Fruit fly (Drosophila melanogaster) whole organism, embryonic: Measurements from ENCODE around the gene Reck.

Experiments used
- Atf6 ChIP-seq: fragments of 200-800 bp; sonication (Bioruptor generic); IDR thresholded peaks from 2 replicates; pipeline ENCODE4 v1.3.6; 2022; ENCODE audit warnings: missing biosample characterization, missing genetic modification characterization
- B-H2 ChIP-seq: fragments of 200-800 bp; sonication (Bioruptor generic); optimal IDR thresholded peaks from 2 replicates; lab custom pipeline; 2018; ENCODE audit warnings: missing biosample characterization, mild to moderate bottlenecking, missing genetic modification characterization
- C15 ChIP-seq: fragments of 200-800 bp; sonication (Bioruptor generic); IDR thresholded peaks from 3 replicates; pipeline ENCODE4 v1.3.6; 2022; ENCODE audit warnings: missing biosample characterization, missing genetic modification characterization
- CG10147 ChIP-seq: fragments of 200-800 bp; sonication (Bioruptor generic); optimal IDR thresholded peaks from 2 replicates; lab custom pipeline; 2019; ENCODE audit warnings: missing biosample characterization, mild to moderate bottlenecking, missing genetic modification characterization, moderate library complexity
- CG10979 ChIP-seq: fragments of 200-800 bp; sonication (Bioruptor generic); optimal IDR thresholded peaks from 2 replicates; lab custom pipeline; 2018; ENCODE audit warnings: missing biosample characterization, mild to moderate bottlenecking, missing genetic modification characterization, moderate library complexity
- CG11093 ChIP-seq: fragments of 200-800 bp; sonication (Bioruptor generic); IDR thresholded peaks from 3 replicates; pipeline ENCODE4 v1.3.6; 2022; ENCODE audit warnings: missing biosample characterization, missing genetic modification characterization
- CG12942 ChIP-seq: fragments of 200-800 bp; sonication (Bioruptor generic); optimal IDR thresholded peaks from 3 replicates; lab custom pipeline; 2016; ENCODE audit warnings: missing biosample characterization, missing genetic modification characterization
- CG14710 ChIP-seq: fragments of 200-800 bp; sonication (Bioruptor generic); optimal IDR thresholded peaks from 3 replicates; lab custom pipeline; 2019; ENCODE audit warnings: missing biosample characterization, mild to moderate bottlenecking, missing genetic modification characterization, moderate library complexity
- CG16815 ChIP-seq: fragments of 200-800 bp; sonication (Bioruptor generic); optimal IDR thresholded peaks from 3 replicates; lab custom pipeline; 2017; ENCODE audit warnings: missing biosample characterization, mild to moderate bottlenecking, missing genetic modification characterization
- CG18476 ChIP-seq: fragments of 200-800 bp; sonication (Bioruptor generic); optimal IDR thresholded peaks from 2 replicates; lab custom pipeline; 2016; ENCODE audit warnings: missing biosample characterization, mild to moderate bottlenecking, missing genetic modification characterization
- CG2889 ChIP-seq: fragments of 200-800 bp; sonication (Bioruptor generic); IDR thresholded peaks from 3 replicates; pipeline ENCODE4 v1.3.6; 2022; ENCODE audit warnings: missing biosample characterization, missing genetic modification characterization
- CG3163 ChIP-seq: fragments of 200-800 bp; sonication (Bioruptor generic); optimal IDR thresholded peaks from 3 replicates; lab custom pipeline; 2016; ENCODE audit warnings: missing biosample characterization, missing genetic modification characterization
- CG33213 ChIP-seq: fragments of 200-800 bp; sonication (Bioruptor generic); optimal IDR thresholded peaks from 3 replicates; lab custom pipeline; 2016; ENCODE audit warnings: missing biosample characterization, missing genetic modification characterization
- CG4820 ChIP-seq: fragments of 200-800 bp; sonication (Bioruptor generic); optimal IDR thresholded peaks from 3 replicates; lab custom pipeline; 2016; ENCODE audit warnings: missing biosample characterization, missing genetic modification characterization
- CG6683 ChIP-seq: fragments of 200-800 bp; sonication (Bioruptor generic); optimal IDR thresholded peaks from 2 replicates; lab custom pipeline; 2017; ENCODE audit warnings: missing biosample characterization, mild to moderate bottlenecking, missing genetic modification characterization, missing genetic modification reagents
- CG6689 ChIP-seq: fragments of 200-800 bp; sonication (Bioruptor generic); IDR thresholded peaks from 2 replicates; pipeline ENCODE4 v1.3.6; 2022; ENCODE audit warnings: missing biosample characterization, missing genetic modification characterization
- CG7271 ChIP-seq: fragments of 200-800 bp; sonication (Bioruptor generic); optimal IDR thresholded peaks from 2 replicates; lab custom pipeline; 2018; ENCODE audit warnings: missing biosample characterization, mild to moderate bottlenecking, missing genetic modification characterization, moderate library complexity
- CG7357 ChIP-seq: fragments of 200-800 bp; sonication (Bioruptor generic); IDR thresholded peaks from 3 replicates; pipeline ENCODE4 v1.3.6; 2022; ENCODE audit warnings: missing biosample characterization, missing genetic modification characterization
- CG8359 ChIP-seq: fragments of 200-800 bp; sonication (Bioruptor generic); optimal IDR thresholded peaks from 2 replicates; lab custom pipeline; 2017; ENCODE audit warnings: missing biosample characterization, mild to moderate bottlenecking, missing genetic modification characterization, borderline replicate concordance
- CG9437 ChIP-seq: fragments of 200-800 bp; sonication (Bioruptor generic); optimal IDR thresholded peaks from 2 replicates; lab custom pipeline; 2018; ENCODE audit warnings: missing biosample characterization, mild to moderate bottlenecking, missing genetic modification characterization
- CG9797 ChIP-seq: fragments of 200-800 bp; sonication (Bioruptor generic); optimal IDR thresholded peaks from 3 replicates; lab custom pipeline; 2018; ENCODE audit warnings: missing biosample characterization, mild to moderate bottlenecking, missing genetic modification characterization
- CG9932 ChIP-seq: fragments of 200-800 bp; sonication (Bioruptor generic); IDR thresholded peaks from 2 replicates; pipeline ENCODE4 v1.3.6; 2022; ENCODE audit warnings: missing biosample characterization, missing genetic modification characterization
- CrebB ChIP-seq: fragments of 200-800 bp; sonication (Bioruptor generic); optimal IDR thresholded peaks from 3 replicates; lab custom pipeline; 2018; ENCODE audit warnings: missing biosample characterization, mild to moderate bottlenecking, missing genetic modification characterization
- Dbx ChIP-seq: fragments of 200-800 bp; sonication (Bioruptor generic); IDR thresholded peaks from 3 replicates; pipeline ENCODE4 v1.3.6; 2022; ENCODE audit warnings: missing biosample characterization, missing genetic modification characterization
- Dip2 ChIP-seq: fragments of 200-800 bp; sonication (Bioruptor generic); IDR thresholded peaks from 2 replicates; pipeline ENCODE4 v1.3.6; 2022; ENCODE audit warnings: missing biosample characterization, missing genetic modification characterization
- Elba2 ChIP-seq: fragments of 200-800 bp; sonication (Bioruptor generic); optimal IDR thresholded peaks from 3 replicates; lab custom pipeline; 2016; ENCODE audit warnings: missing biosample characterization, missing genetic modification characterization
- Ets97D ChIP-seq: fragments of 200-800 bp; sonication (Bioruptor generic); optimal IDR thresholded peaks from 3 replicates; lab custom pipeline; 2016; ENCODE audit warnings: missing biosample characterization, missing genetic modification characterization
- Med ChIP-seq: fragments of 200-800 bp; sonication (Bioruptor generic); peaks from one replicate; lab custom pipeline; 2016; ENCODE audit warnings: missing biosample characterization, missing genetic modification characterization, mild to moderate bottlenecking, inconsistent platforms, moderate library complexity
- NC2α ChIP-seq: fragments of 200-800 bp; sonication (Bioruptor generic); optimal IDR thresholded peaks from 2 replicates; lab custom pipeline; 2016; ENCODE audit warnings: missing biosample characterization, missing genetic modification characterization
- Neu2 ChIP-seq: fragments of 200-800 bp; sonication (Bioruptor generic); optimal IDR thresholded peaks from 3 replicates; lab custom pipeline; 2016; ENCODE audit warnings: missing biosample characterization, missing genetic modification characterization, borderline replicate concordance
- Nf-YB ChIP-seq: fragments of 200-800 bp; sonication (Bioruptor generic); optimal IDR thresholded peaks from 3 replicates; lab custom pipeline; 2019; ENCODE audit warnings: missing biosample characterization, mild to moderate bottlenecking, missing genetic modification characterization, moderate library complexity
- Oli ChIP-seq: fragments of 200-800 bp; sonication (Bioruptor generic); optimal IDR thresholded peaks from 2 replicates; lab custom pipeline; 2018; ENCODE audit warnings: missing biosample characterization, mild to moderate bottlenecking, missing genetic modification characterization, moderate library complexity
- Ssrp ChIP-seq: fragments of 200-800 bp; sonication (Bioruptor generic); optimal IDR thresholded peaks from 2 replicates; lab custom pipeline; 2018; ENCODE audit warnings: missing biosample characterization, mild to moderate bottlenecking, missing genetic modification characterization, moderate library complexity
- ara ChIP-seq: fragments of 200-800 bp; sonication (Bioruptor generic); IDR thresholded peaks from 2 replicates; pipeline ENCODE4 v1.3.6; 2022; ENCODE audit warnings: missing biosample characterization, missing genetic modification characterization
- ato ChIP-seq: fragments of 200-800 bp; sonication (Bioruptor generic); IDR thresholded peaks from 2 replicates; pipeline ENCODE4 v1.3.6; 2022; ENCODE audit warnings: missing biosample characterization, missing genetic modification characterization; ENCODE audit not compliant: partially characterized antibody
- btn ChIP-seq: fragments of 200-800 bp; sonication (Bioruptor generic); optimal IDR thresholded peaks from 2 replicates; lab custom pipeline; 2016; ENCODE audit warnings: missing biosample characterization, missing genetic modification characterization
- da ChIP-seq: fragments of 200-800 bp; sonication (Bioruptor generic); optimal IDR thresholded peaks from 2 replicates; lab custom pipeline; 2016; ENCODE audit warnings: missing biosample characterization, missing genetic modification characterization
- dmrt11E ChIP-seq: fragments of 200-800 bp; sonication (Bioruptor generic); optimal IDR thresholded peaks from 3 replicates; lab custom pipeline; 2018; ENCODE audit warnings: missing biosample characterization, mild to moderate bottlenecking, missing genetic modification characterization, moderate library complexity
- ems ChIP-seq: fragments of 200-800 bp; sonication (Bioruptor generic); optimal IDR thresholded peaks from 3 replicates; lab custom pipeline; 2016; ENCODE audit warnings: missing biosample characterization, missing genetic modification characterization
- fd96Cb ChIP-seq: fragments of 200-800 bp; sonication (Bioruptor generic); optimal IDR thresholded peaks from 2 replicates; lab custom pipeline; 2018; ENCODE audit warnings: missing biosample characterization, mild to moderate bottlenecking, missing genetic modification characterization, moderate library complexity
- gcm2 ChIP-seq: fragments of 200-800 bp; sonication (Bioruptor generic); optimal IDR thresholded peaks from 2 replicates; lab custom pipeline; 2016; ENCODE audit warnings: missing biosample characterization, missing genetic modification characterization
- knrl ChIP-seq: fragments of 200-800 bp; sonication (Bioruptor generic); IDR thresholded peaks from 3 replicates; pipeline ENCODE4 v1.3.6; 2022; ENCODE audit warnings: missing biosample characterization, missing genetic modification characterization; ENCODE audit not compliant: partially characterized antibody
- lmd ChIP-seq: fragments of 200-800 bp; sonication (Bioruptor generic); IDR thresholded peaks from 2 replicates; pipeline ENCODE4 v1.3.6; 2022; ENCODE audit warnings: missing biosample characterization, missing genetic modification characterization
- nerfin-1 ChIP-seq: fragments of 200-800 bp; sonication (Bioruptor generic); optimal IDR thresholded peaks from 3 replicates; lab custom pipeline; 2019; ENCODE audit warnings: missing biosample characterization, mild to moderate bottlenecking, missing genetic modification characterization, moderate library complexity
- odd ChIP-seq: fragments of 200-800 bp; sonication (Bioruptor generic); optimal IDR thresholded peaks from 2 replicates; lab custom pipeline; 2017; ENCODE audit warnings: missing biosample characterization, mild to moderate bottlenecking, missing genetic modification characterization
- prd ChIP-seq, 3 experiments: fragments of >200 bp in 2 of 3; fragments of 200-800 bp in 1 of 3; sonication (Bioruptor generic) in 1 of 3; optimal IDR thresholded peaks in 2 of 3; IDR thresholded peaks in 1 of 3; 2 replicates in 2 of 3; 3 replicates in 1 of 3; pipeline versions ENCODE4 v1.3.6 to Lab custom; 2017 to 2022; ENCODE audit warnings: missing biosample characterization in 1 of 3, missing genetic modification characterization in 1 of 3
- pum ChIP-seq: fragments of 200-800 bp; sonication (Bioruptor generic); optimal IDR thresholded peaks from 2 replicates; lab custom pipeline; 2016; ENCODE audit warnings: missing biosample characterization, missing genetic modification characterization
- so ChIP-seq: fragments of 200-800 bp; sonication (Bioruptor generic); IDR thresholded peaks from 3 replicates; pipeline ENCODE4 v1.3.6; 2022; ENCODE audit warnings: missing biosample characterization, missing genetic modification characterization
- tgo ChIP-seq: fragments of 200-800 bp; sonication (Bioruptor generic); IDR thresholded peaks from 3 replicates; pipeline ENCODE4 v1.3.6; 2022; ENCODE audit warnings: missing biosample characterization, missing genetic modification characterization
- tio ChIP-seq: fragments of 200-800 bp; sonication (Bioruptor generic); optimal IDR thresholded peaks from 2 replicates; lab custom pipeline; 2017; ENCODE audit warnings: missing biosample characterization, missing genetic modification characterization, inconsistent platforms
- yki ChIP-seq: fragments of >200 bp; optimal IDR thresholded peaks from 3 replicates; lab custom pipeline; 2018

Reck gene

dm6 chr3L:14982675-14983084, 31.2 kb downstream of the Reck start, which contains the start of gene CG5114 (continued):
- peak; percentile 25 for TF ChIP-seq nerfin-1 (tag; lab: Kevin White, UChicago)
- no peak for TF ChIP-seq da (GFP tag; lab: Kevin White, UChicago)
- no peak for TF ChIP-seq Neu2 (GFP tag; lab: Kevin White, UChicago)
- peak; percentile 94 for TF ChIP-seq Med (GFP tag; lab: Kevin White, UChicago)
- TF ChIP-seq CrebB: peak; percentile 55
- no peak for TF ChIP-seq CG8359 (GFP tag; lab: Kevin White, UChicago)
- TF ChIP-seq Ets97D: peak; percentile 85
- TF ChIP-seq CG12942 (GFP tag; lab: Kevin White, UChicago): no peak
- no peak for TF ChIP-seq CG16815
- TF ChIP-seq CG9932 (GFP tag; lab: Robert Waterston, UW): no peak
- peak; percentile 11 for TF ChIP-seq pum (GFP tag; lab: Kevin White, UChicago)
- TF ChIP-seq ems: peak; percentile 24
- TF ChIP-seq Ssrp (tag; lab: Kevin White, UChicago): no peak
- TF ChIP-seq ara (GFP tag; lab: Robert Waterston, UW): 0 out of 2 replicates have a peak, but pooled peaks have one; percentile 31
- TF ChIP-seq tgo: no peak
- no peak for TF ChIP-seq Nf-YB (GFP tag; lab: Kevin White, UChicago)
- TF ChIP-seq fd96Cb (tag; lab: Kevin White, UChicago): no peak
- TF ChIP-seq lmd (GFP tag; lab: Robert Waterston, UW): peak; percentile 22; the same call in 1 of the 2 replicates
- peak; percentile 31 for TF ChIP-seq CG3163 (GFP tag; lab: Kevin White, UChicago)
- no peak for TF ChIP-seq CG2889 (GFP tag; lab: Robert Waterston, UW)
- no peak for TF ChIP-seq so (GFP tag; lab: Robert Waterston, UW)
- TF ChIP-seq CG9437 (GFP tag; lab: Kevin White, UChicago): peak; percentile 61
- peak; percentile 16 for TF ChIP-seq Elba2
- peak; percentile 46 for TF ChIP-seq CG10979
- no peak for TF ChIP-seq Oli (tag; lab: Kevin White, UChicago)
- no peak for TF ChIP-seq prd (optimal IDR thresholded peaks at IDR 0.05; lab: Kevin White, UChicago)
- no peak for TF ChIP-seq prd (GFP tag; IDR thresholded peaks at IDR 0.05; lab: Robert Waterston, UW)
- no peak for TF ChIP-seq CG6683 (GFP tag; lab: Kevin White, UChicago)
- TF ChIP-seq CG4820: peak; percentile 29
- no peak for TF ChIP-seq CG11093 (GFP tag; lab: Robert Waterston, UW)
- TF ChIP-seq dmrt11E (tag; lab: Kevin White, UChicago): peak; percentile 1
- TF ChIP-seq CG7357 (GFP tag; lab: Robert Waterston, UW): no peak
- peak; percentile 76 for TF ChIP-seq ato (GFP tag; lab: Robert Waterston, UW)
- no peak for TF ChIP-seq CG7271 (tag; lab: Kevin White, UChicago)
- TF ChIP-seq Dip2 (GFP tag; lab: Robert Waterston, UW): no peak
- TF ChIP-seq knrl: peak; percentile 87
- TF ChIP-seq CG14710: peak; percentile 82
- TF ChIP-seq Dbx (GFP tag; lab: Robert Waterston, UW): peak; percentile 47; the same call in 2 of the 3 replicates
- no peak for TF ChIP-seq CG6689 (GFP tag; lab: Robert Waterston, UW)
- no peak for TF ChIP-seq odd (GFP tag; lab: Kevin White, UChicago)
- no peak for TF ChIP-seq C15
- TF ChIP-seq CG18476 (GFP tag; lab: Kevin White, UChicago): no peak
- TF ChIP-seq CG33213: peak; percentile 53
- TF ChIP-seq CG9797 (GFP tag; lab: Kevin White, UChicago): peak; percentile 56
- peak; percentile 22 for TF ChIP-seq CG10147
- TF ChIP-seq NC2α (GFP tag; lab: Kevin White, UChicago): peak; percentile 9
- peak; percentile 84 for TF ChIP-seq B-H2 (GFP tag; lab: Kevin White, UChicago)
- TF ChIP-seq yki (lab: Kevin White, UChicago): no peak
- TF ChIP-seq btn (GFP tag; lab: Kevin White, UChicago): no peak
- TF ChIP-seq Atf6 (GFP tag; lab: Robert Waterston, UW): 0 out of 2 replicates have a peak, but pooled peaks have one; percentile 26
- no peak for TF ChIP-seq tio
- TF ChIP-seq gcm2 (GFP tag; lab: Kevin White, UChicago): peak; percentile 34
